Fruit fly (Drosophila melanogaster) whole organism, embryonic: ENCODE results near the gene ball.

Experiments used
- Antp ChIP-seq: fragments of 200-800 bp; sonication (Bioruptor generic); optimal IDR thresholded peaks from 3 replicates; lab custom pipeline; 2016; ENCODE audit warnings: missing biosample characterization, missing genetic modification characterization
- Atf-2 ChIP-seq: fragments of 200-800 bp; sonication (Bioruptor generic); optimal IDR thresholded peaks from 2 replicates; lab custom pipeline; 2016; ENCODE audit warnings: missing biosample characterization, missing genetic modification characterization
- Atf6 ChIP-seq: fragments of 200-800 bp; sonication (Bioruptor generic); IDR thresholded peaks from 2 replicates; pipeline ENCODE4 v1.3.6; 2022; ENCODE audit warnings: missing biosample characterization, missing genetic modification characterization
- BEAF-32 ChIP-seq: fragments of 200-800 bp; sonication (Bioruptor generic); optimal IDR thresholded peaks from 3 replicates; lab custom pipeline; 2017; ENCODE audit warnings: missing biosample characterization, missing genetic modification characterization, mild to moderate bottlenecking, moderate library complexity, missing genetic modification reagents
- Bdp1 ChIP-seq: fragments of 200-800 bp; sonication (Bioruptor generic); optimal IDR thresholded peaks from 3 replicates; lab custom pipeline; 2016; ENCODE audit warnings: missing biosample characterization, missing genetic modification characterization
- CG10147 ChIP-seq: fragments of 200-800 bp; sonication (Bioruptor generic); optimal IDR thresholded peaks from 2 replicates; lab custom pipeline; 2019; ENCODE audit warnings: missing biosample characterization, mild to moderate bottlenecking, missing genetic modification characterization, moderate library complexity
- CG10209 ChIP-seq: fragments of 200-800 bp; sonication (Bioruptor generic); optimal IDR thresholded peaks from 3 replicates; lab custom pipeline; 2017; ENCODE audit warnings: missing biosample characterization, mild to moderate bottlenecking, missing genetic modification characterization, missing genetic modification reagents
- CG10321 ChIP-seq: fragments of 200-800 bp; sonication (Bioruptor generic); IDR thresholded peaks from 2 replicates; pipeline ENCODE4 v1.3.6; 2022; ENCODE audit warnings: missing biosample characterization, missing genetic modification characterization
- CG11093 ChIP-seq: fragments of 200-800 bp; sonication (Bioruptor generic); IDR thresholded peaks from 3 replicates; pipeline ENCODE4 v1.3.6; 2022; ENCODE audit warnings: missing biosample characterization, missing genetic modification characterization
- CG11247 ChIP-seq: fragments of 200-800 bp; sonication (Bioruptor generic); IDR thresholded peaks from 2 replicates; pipeline ENCODE4 v1.3.6; 2022; ENCODE audit warnings: missing biosample characterization, missing genetic modification characterization
- CG12155 ChIP-seq: fragments of 200-800 bp; sonication (Bioruptor generic); optimal IDR thresholded peaks from 3 replicates; lab custom pipeline; 2016; ENCODE audit warnings: missing biosample characterization, missing genetic modification characterization
- CG14441 ChIP-seq: fragments of 200-800 bp; sonication (Bioruptor generic); IDR thresholded peaks from 2 replicates; pipeline ENCODE4 v1.3.6; 2022; ENCODE audit warnings: missing biosample characterization, missing genetic modification characterization
- CG15011 ChIP-seq: fragments of 200-800 bp; sonication (Bioruptor generic); optimal IDR thresholded peaks from 3 replicates; lab custom pipeline; 2018; ENCODE audit warnings: missing biosample characterization, mild to moderate bottlenecking, missing genetic modification characterization
- CG1529 ChIP-seq: fragments of 200-800 bp; sonication (Bioruptor generic); optimal IDR thresholded peaks from 3 replicates; lab custom pipeline; 2018; ENCODE audit warnings: missing biosample characterization, missing genetic modification characterization
- CG1792 ChIP-seq: fragments of 200-800 bp; sonication (Bioruptor generic); optimal IDR thresholded peaks from 2 replicates; lab custom pipeline; 2016; ENCODE audit warnings: missing biosample characterization, missing genetic modification characterization
- CG1832 ChIP-seq: fragments of 200-800 bp; sonication (Bioruptor generic); optimal IDR thresholded peaks from 2 replicates; lab custom pipeline; 2017; ENCODE audit warnings: missing biosample characterization, mild to moderate bottlenecking, missing genetic modification characterization, inconsistent platforms
- CG18476 ChIP-seq: fragments of 200-800 bp; sonication (Bioruptor generic); optimal IDR thresholded peaks from 2 replicates; lab custom pipeline; 2016; ENCODE audit warnings: missing biosample characterization, mild to moderate bottlenecking, missing genetic modification characterization
- CG18764 ChIP-seq: fragments of 200-800 bp; sonication (Bioruptor generic); optimal IDR thresholded peaks from 3 replicates; lab custom pipeline; 2016; ENCODE audit warnings: missing biosample characterization, missing genetic modification characterization
- CG2889 ChIP-seq: fragments of 200-800 bp; sonication (Bioruptor generic); IDR thresholded peaks from 3 replicates; pipeline ENCODE4 v1.3.6; 2022; ENCODE audit warnings: missing biosample characterization, missing genetic modification characterization
- CG4617 ChIP-seq: fragments of 200-800 bp; sonication (Bioruptor generic); optimal IDR thresholded peaks from 3 replicates; lab custom pipeline; 2016; ENCODE audit warnings: missing biosample characterization, missing genetic modification characterization, borderline replicate concordance
- CG6175 ChIP-seq: fragments of 200-800 bp; sonication (Bioruptor generic); IDR thresholded peaks from 3 replicates; pipeline ENCODE4 v1.3.6; 2022; ENCODE audit warnings: missing biosample characterization, missing genetic modification characterization
- CG6791 ChIP-seq: fragments of 200-800 bp; sonication (Bioruptor generic); IDR thresholded peaks from 3 replicates; pipeline ENCODE4 v1.3.6; 2022; ENCODE audit warnings: missing biosample characterization, missing genetic modification characterization; ENCODE audit not compliant: partially characterized antibody
- CG6854 ChIP-seq: fragments of 200-800 bp; sonication (Bioruptor generic); optimal IDR thresholded peaks from 3 replicates; lab custom pipeline; 2017; ENCODE audit warnings: missing biosample characterization, mild to moderate bottlenecking, missing genetic modification characterization
- CG7271 ChIP-seq: fragments of 200-800 bp; sonication (Bioruptor generic); optimal IDR thresholded peaks from 2 replicates; lab custom pipeline; 2018; ENCODE audit warnings: missing biosample characterization, mild to moderate bottlenecking, missing genetic modification characterization, moderate library complexity
- CG8478 ChIP-seq: fragments of >200 bp; optimal IDR thresholded peaks from 2 replicates; lab custom pipeline; 2018
- CG9609 ChIP-seq: fragments of 200-800 bp; sonication (Bioruptor generic); optimal IDR thresholded peaks from 3 replicates; lab custom pipeline; 2016; ENCODE audit warnings: missing biosample characterization, missing genetic modification characterization
- CG9876 ChIP-seq: fragments of 200-800 bp; sonication (Bioruptor generic); optimal IDR thresholded peaks from 2 replicates; lab custom pipeline; 2016; ENCODE audit warnings: missing biosample characterization, missing genetic modification characterization
- E2f1 ChIP-seq: fragments of 200-800 bp; sonication (Bioruptor generic); IDR thresholded peaks from 2 replicates; pipeline ENCODE4 v1.3.6; 2022; ENCODE audit warnings: missing biosample characterization, missing genetic modification characterization
- GATAe ChIP-seq: fragments of 200-800 bp; sonication (Bioruptor generic); conservative IDR thresholded peaks from 2 replicates; pipeline ENCODE4 v1.3.6; 2022; ENCODE audit warnings: missing biosample characterization, missing genetic modification characterization
- Gug ChIP-seq: fragments of 200-800 bp; sonication (Bioruptor generic); IDR thresholded peaks from 4 replicates; pipeline ENCODE4 v1.3.6; 2022; ENCODE audit warnings: missing biosample characterization, missing genetic modification characterization
- HHEX ChIP-seq: fragments of 200-800 bp; sonication (Bioruptor generic); optimal IDR thresholded peaks from 3 replicates; lab custom pipeline; 2017; ENCODE audit warnings: missing biosample characterization, mild to moderate bottlenecking, missing genetic modification characterization, missing genetic modification reagents
- HLH3B ChIP-seq: fragments of 200-800 bp; sonication (Bioruptor generic); IDR thresholded peaks from 2 replicates; pipeline ENCODE4 v1.3.6; 2022; ENCODE audit warnings: missing biosample characterization, missing genetic modification characterization
- HLH4C ChIP-seq: fragments of 200-800 bp; sonication (Bioruptor generic); IDR thresholded peaks from 3 replicates; pipeline ENCODE4 v1.3.6; 2022; ENCODE audit warnings: missing biosample characterization, missing genetic modification characterization; ENCODE audit not compliant: partially characterized antibody
- Hr3 ChIP-seq: fragments of 200-800 bp; sonication (Bioruptor generic); optimal IDR thresholded peaks from 3 replicates; lab custom pipeline; 2016; ENCODE audit warnings: missing biosample characterization, missing genetic modification characterization
- Hsf ChIP-seq: fragments of 200-800 bp; sonication (Bioruptor generic); optimal IDR thresholded peaks from 3 replicates; lab custom pipeline; 2016; ENCODE audit warnings: missing biosample characterization, missing genetic modification characterization
- Mes4 ChIP-seq: fragments of 200-800 bp; sonication (Bioruptor generic); optimal IDR thresholded peaks from 2 replicates; lab custom pipeline; 2016; ENCODE audit warnings: missing biosample characterization, missing genetic modification characterization
- Opbp ChIP-seq: fragments of 200-800 bp; sonication (Bioruptor generic); IDR thresholded peaks from 3 replicates; pipeline ENCODE4 v1.3.6; 2022; ENCODE audit warnings: missing biosample characterization, missing genetic modification characterization; ENCODE audit not compliant: partially characterized antibody
- Sox102F ChIP-seq: fragments of 200-800 bp; sonication (Bioruptor generic); optimal IDR thresholded peaks from 2 replicates; lab custom pipeline; 2018; ENCODE audit warnings: missing biosample characterization, mild to moderate bottlenecking, missing genetic modification characterization, moderate library complexity
- Tbp ChIP-seq: fragments of >200 bp; optimal IDR thresholded peaks from 2 replicates; lab custom pipeline; 2018; ENCODE audit warnings: missing biosample characterization, missing genetic modification characterization
- dan ChIP-seq: fragments of 200-800 bp; sonication (Bioruptor generic); IDR thresholded peaks from 2 replicates; pipeline ENCODE4 v1.3.6; 2022; ENCODE audit warnings: missing biosample characterization, missing genetic modification characterization
- fd96Cb ChIP-seq: fragments of 200-800 bp; sonication (Bioruptor generic); optimal IDR thresholded peaks from 2 replicates; lab custom pipeline; 2018; ENCODE audit warnings: missing biosample characterization, mild to moderate bottlenecking, missing genetic modification characterization, moderate library complexity
- ham ChIP-seq: fragments of 200-800 bp; sonication (Bioruptor generic); IDR thresholded peaks from 2 replicates; pipeline ENCODE4 v1.3.6; 2022; ENCODE audit warnings: missing biosample characterization, missing genetic modification characterization
- hth ChIP-seq: fragments of >200 bp; optimal IDR thresholded peaks from 2 replicates; lab custom pipeline; 2017; ENCODE audit warnings: inconsistent platforms
- lov ChIP-seq, 2 experiments: fragments of 200-800 bp in 1 of 2; fragments of >200 bp in 1 of 2; sonication (Bioruptor generic) in 1 of 2; IDR thresholded peaks in 1 of 2; optimal IDR thresholded peaks in 1 of 2; 2 replicates in 1 of 2; 3 replicates in 1 of 2; pipeline versions ENCODE4 v1.3.6 to Lab custom; 2017 to 2022; ENCODE audit warnings: missing biosample characterization in 1 of 2, missing genetic modification characterization in 1 of 2
- luna ChIP-seq: fragments of 200-800 bp; sonication (Bioruptor generic); optimal IDR thresholded peaks from 2 replicates; lab custom pipeline; 2016; ENCODE audit warnings: missing biosample characterization, missing genetic modification characterization
- pfk ChIP-seq: fragments of 200-800 bp; sonication (Bioruptor generic); optimal IDR thresholded peaks from 2 replicates; lab custom pipeline; 2018; ENCODE audit warnings: missing biosample characterization, mild to moderate bottlenecking, missing genetic modification characterization, moderate library complexity
- pum ChIP-seq: fragments of 200-800 bp; sonication (Bioruptor generic); optimal IDR thresholded peaks from 2 replicates; lab custom pipeline; 2016; ENCODE audit warnings: missing biosample characterization, missing genetic modification characterization
- ranshi ChIP-seq: fragments of 200-800 bp; sonication (Bioruptor generic); IDR thresholded peaks from 2 replicates; pipeline ENCODE4 v1.3.6; 2022; ENCODE audit warnings: missing biosample characterization, missing genetic modification characterization
- rib ChIP-seq: fragments of 200-800 bp; sonication (Bioruptor generic); IDR thresholded peaks from 2 replicates; pipeline ENCODE4 v1.3.6; 2022; ENCODE audit warnings: missing biosample characterization, missing genetic modification characterization
- row ChIP-seq: fragments of 200-800 bp; sonication (Bioruptor generic); IDR thresholded peaks from 3 replicates; pipeline ENCODE4 v1.3.6; 2022; ENCODE audit warnings: missing biosample characterization, missing genetic modification characterization
- tup ChIP-seq: fragments of 200-800 bp; sonication (Bioruptor generic); optimal IDR thresholded peaks from 2 replicates; lab custom pipeline; 2016; ENCODE audit warnings: missing biosample characterization, mild to moderate bottlenecking, missing genetic modification characterization, moderate library complexity
- unpg ChIP-seq: fragments of 200-800 bp; sonication (Bioruptor generic); optimal IDR thresholded peaks from 3 replicates; lab custom pipeline; 2018; ENCODE audit warnings: missing biosample characterization, mild to moderate bottlenecking, missing genetic modification characterization, moderate library complexity

The ball gene

DNA sequence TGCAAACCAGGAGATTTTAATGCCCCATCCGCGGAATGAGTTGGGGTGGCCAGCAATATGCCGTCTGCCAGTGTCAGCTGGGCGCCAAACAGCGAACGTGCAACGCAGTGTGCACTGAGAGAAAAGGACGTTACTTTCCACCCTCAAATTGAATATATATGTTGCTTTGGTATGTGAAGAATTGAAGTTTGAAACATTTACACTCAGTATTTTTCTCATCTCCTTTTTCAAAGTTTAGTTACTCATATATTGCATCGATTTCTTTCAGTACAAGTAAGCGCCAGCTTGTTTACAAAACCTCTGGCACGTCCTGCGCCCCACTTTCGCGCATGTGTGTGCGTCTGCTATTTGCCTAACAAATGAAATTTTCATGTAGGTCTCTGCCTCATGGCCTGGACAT is 7.4 kb downstream of the ball start (continued):
- TF ChIP-seq CG15011 (no peak), CG1529 (GFP tag; lab: Kevin White, UChicago) (no peak), HLH3B (GFP tag; lab: Robert Waterston, UW) (peak; percentile 66), Mes4 (GFP tag; lab: Kevin White, UChicago) (peak; percentile 18), ham (GFP tag; lab: Robert Waterston, UW) (no peak), rib (GFP tag; lab: Robert Waterston, UW) (no peak), GATAe (GFP tag; lab: Robert Waterston, UW) (no peak), BEAF-32 (no peak), pum (peak; percentile 67), CG18476 (GFP tag; lab: Kevin White, UChicago) (no peak), Atf-2 (GFP tag; lab: Kevin White, UChicago) (no peak), dan (GFP tag; lab: Robert Waterston, UW) (0 out of 2 replicates have a peak, but pooled peaks have one; percentile 33), HHEX (GFP tag; lab: Kevin White, UChicago) (peak; percentile 34), CG6175 (GFP tag; lab: Robert Waterston, UW) (no peak), Hsf (GFP tag; lab: Kevin White, UChicago) (peak; percentile 42), unpg (GFP tag; lab: Kevin White, UChicago) (peak; percentile 38), tup (GFP tag; lab: Kevin White, UChicago) (no peak), pfk (no peak), Sox102F (GFP tag; lab: Kevin White, UChicago) (peak; percentile 45), CG4617 (no peak), CG2889 (GFP tag; lab: Robert Waterston, UW) (no peak), HLH4C (GFP tag; lab: Robert Waterston, UW) (no peak), CG9876 (GFP tag; lab: Kevin White, UChicago) (no peak), CG18764 (no peak), CG7271 (tag; lab: Kevin White, UChicago) (no peak), CG11247 (GFP tag; lab: Robert Waterston, UW) (peak; percentile 34; the same call in 1 of the 2 replicates), Hr3 (no peak), lov (optimal IDR thresholded peaks at IDR 0.05; lab: Kevin White, UChicago) (no peak), lov (GFP tag; IDR thresholded peaks at IDR 0.05; lab: Robert Waterston, UW) (peak; percentile 38; the same call in 1 of the 3 replicates), E2f1 (GFP tag; lab: Robert Waterston, UW) (peak; percentile 45), CG8478 (lab: Kevin White, UChicago) (no peak), CG10147 (GFP tag; lab: Kevin White, UChicago) (no peak), ranshi (GFP tag; lab: Robert Waterston, UW) (peak; percentile 82), CG11093 (GFP tag; lab: Robert Waterston, UW) (0 out of 3 replicates have a peak, but pooled peaks have one; percentile 23), Antp (GFP tag; lab: Kevin White, UChicago) (peak; percentile 72), CG14441 (GFP tag; lab: Robert Waterston, UW) (no peak), Tbp (GFP tag; lab: Kevin White, UChicago) (no peak), CG1832 (GFP tag; lab: Kevin White, UChicago) (no peak), fd96Cb (tag; lab: Kevin White, UChicago) (peak; percentile 16), Opbp (GFP tag; lab: Robert Waterston, UW) (no peak), CG10321 (no peak), hth (lab: Kevin White, UChicago) (no peak), Bdp1 (GFP tag; lab: Kevin White, UChicago) (no peak), CG9609 (GFP tag; lab: Kevin White, UChicago) (no peak), CG10209 (GFP tag; lab: Kevin White, UChicago) (peak; percentile 7), CG1792 (GFP tag; lab: Kevin White, UChicago) (no peak), Atf6 (peak; percentile 47; the same call in 1 of the 2 replicates), CG6791 (GFP tag; lab: Robert Waterston, UW) (no peak), CG12155 (GFP tag; lab: Kevin White, UChicago) (no peak), row (GFP tag; lab: Robert Waterston, UW) (peak; percentile 53), Gug (GFP tag; lab: Robert Waterston, UW) (peak; percentile 53; the same call in 1 of the 4 replicates), CG6854 (peak; percentile 43), luna (GFP tag; lab: Kevin White, UChicago) (no peak)
